Worm (Caenorhabditis elegans) whole organism, L2 larva: ENCODE data around the gene C01F6.14.

Source experiments
- blmp-1 ChIP-seq: sonication (generic microtip); optimal IDR thresholded peaks from 2 replicates; lab custom pipeline; 2017; ENCODE audit warnings: missing genetic modification characterization, mild to moderate bottlenecking, missing compliant biosample characterization, antibody characterized with exemption, moderate library complexity; ENCODE audit not compliant: insufficient read depth
- fos-1 ChIP-seq: fragments of 150-350 bp; optimal IDR thresholded peaks from 2 replicates; lab custom pipeline; 2014; ENCODE audit warnings: missing biosample characterization, missing genetic modification characterization
- lin-39 ChIP-seq: fragments of 150-350 bp; optimal IDR thresholded peaks from 2 replicates; lab custom pipeline; 2014; ENCODE audit warnings: missing biosample characterization, missing genetic modification reagents, missing genetic modification characterization
- mdl-1 ChIP-seq, 2 experiments: fragments of 150-350 bp in 1 of 2; sonication (generic microtip) in 1 of 2; optimal IDR thresholded peaks; 2 replicates each; lab custom pipeline; 2017; ENCODE audit warnings: missing biosample characterization in 2 of 2, missing genetic modification characterization in 2 of 2
- nhr-12 ChIP-seq: fragments of 150-350 bp; optimal IDR thresholded peaks from 2 replicates; lab custom pipeline; 2014; ENCODE audit warnings: missing biosample characterization, missing genetic modification characterization
- ztf-11 ChIP-seq: sonication (generic microtip); optimal IDR thresholded peaks from 2 replicates; lab custom pipeline; 2017; ENCODE audit warnings: missing biosample characterization, missing genetic modification characterization

ce11 chrIV:9135377-9135776, 31.5 kb upstream of the C01F6.14 start, which contains the start of gene delm-1:
- TF ChIP-seq blmp-1 (tag; lab: Kevin White, UChicago) (no peak), lin-39 (no peak), nhr-12 (tag; lab: Kevin White, UChicago) (no peak), ztf-11 (tag; lab: Kevin White, UChicago) (no peak), mdl-1 (tag; optimal IDR thresholded peaks at IDR 0.05; lab: Kevin White, UChicago) (no peak), fos-1 (tag; lab: Kevin White, UChicago) (no peak)
